Worm (Caenorhabditis elegans): ENCODE results near the gene eif-1.A.

DNA sequence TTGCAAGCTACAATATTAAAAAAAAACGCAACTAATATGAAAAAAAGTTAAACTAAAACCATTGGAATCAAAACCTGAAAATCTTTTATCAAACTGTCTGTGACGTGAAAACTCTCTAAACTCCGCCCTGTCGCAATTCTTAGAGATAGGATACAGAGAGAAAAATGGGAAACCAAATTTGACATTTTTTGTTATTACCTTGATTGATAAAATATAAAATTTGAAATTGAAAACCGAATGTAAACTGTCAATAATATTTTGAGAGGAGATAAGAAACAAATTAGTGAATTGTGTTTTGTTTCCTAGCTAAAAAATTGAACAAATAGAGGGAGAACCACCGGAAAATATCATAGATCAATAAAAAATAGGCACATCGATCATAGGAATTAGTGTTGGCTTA, 11.1 kb downstream of the eif-1.A start:
- TF ChIP-seq lsy-2 (tag; optimal IDR thresholded peaks at IDR 0.05) (no peak), ceh-39 (tag; optimal IDR thresholded peaks at IDR 0.05) (no peak), mls-2 (tag; optimal IDR thresholded peaks at IDR 0.05) (no peak), bed-3 (GFP tag; optimal IDR thresholded peaks at IDR 0.05) (no peak), unc-120 (tag; optimal IDR thresholded peaks at IDR 0.05; ENCODE audit: poor library complexity, severe bottlenecking) (no peak), snpc-4 (tag; optimal IDR thresholded peaks at IDR 0.05) (no peak), unc-62 (GFP tag; optimal IDR thresholded peaks at IDR 0.05) (no peak), ces-1 (GFP tag; optimal IDR thresholded peaks at IDR 0.05) (no peak), nhr-12 (tag; optimal IDR thresholded peaks at IDR 0.05) (no peak), nhr-76 (tag; optimal IDR thresholded peaks at IDR 0.05) (no peak), mab-5 (tag; optimal IDR thresholded peaks at IDR 0.05) (no peak), hlh-1 (tag; optimal IDR thresholded peaks at IDR 0.05) (no peak)
